Fruit fly (Drosophila melanogaster) whole organism, embryonic: Measurements from ENCODE around the gene RanGAP.

Experiments
- Ada2b ChIP-seq: fragments of 200-800 bp; sonication (Bioruptor generic); IDR thresholded peaks from 2 replicates; pipeline ENCODE4 v1.3.6; 2022; ENCODE audit warnings: missing biosample characterization, missing genetic modification characterization
- Atf-2 ChIP-seq: fragments of 200-800 bp; sonication (Bioruptor generic); optimal IDR thresholded peaks from 2 replicates; lab custom pipeline; 2016; ENCODE audit warnings: missing biosample characterization, missing genetic modification characterization
- CG10147 ChIP-seq: fragments of 200-800 bp; sonication (Bioruptor generic); optimal IDR thresholded peaks from 2 replicates; lab custom pipeline; 2019; ENCODE audit warnings: missing biosample characterization, mild to moderate bottlenecking, missing genetic modification characterization, moderate library complexity
- CG10274 ChIP-seq: fragments of 200-800 bp; sonication (Bioruptor generic); optimal IDR thresholded peaks from 3 replicates; lab custom pipeline; 2017; ENCODE audit warnings: missing biosample characterization, mild to moderate bottlenecking, missing genetic modification characterization
- CG11398 ChIP-seq: fragments of 200-800 bp; sonication (Bioruptor generic); optimal IDR thresholded peaks from 2 replicates; lab custom pipeline; 2016; ENCODE audit warnings: missing biosample characterization, missing genetic modification characterization
- CG11456 ChIP-seq: fragments of 200-800 bp; sonication (Bioruptor generic); IDR thresholded peaks from 3 replicates; pipeline ENCODE4 v1.3.6; 2022; ENCODE audit warnings: missing biosample characterization, missing genetic modification characterization
- CG11695 ChIP-seq: fragments of 200-800 bp; sonication (Bioruptor generic); IDR thresholded peaks from 3 replicates; pipeline ENCODE4 v1.3.6; 2022; ENCODE audit warnings: missing biosample characterization, missing genetic modification characterization
- CG11723 ChIP-seq: fragments of 200-800 bp; sonication (Bioruptor generic); optimal IDR thresholded peaks from 2 replicates; lab custom pipeline; 2017; ENCODE audit warnings: missing biosample characterization, mild to moderate bottlenecking, missing genetic modification characterization
- CG12155 ChIP-seq: fragments of 200-800 bp; sonication (Bioruptor generic); optimal IDR thresholded peaks from 3 replicates; lab custom pipeline; 2016; ENCODE audit warnings: missing biosample characterization, missing genetic modification characterization
- CG12659 ChIP-seq: fragments of 200-800 bp; sonication (Bioruptor generic); optimal IDR thresholded peaks from 3 replicates; lab custom pipeline; 2017; ENCODE audit warnings: mild to moderate bottlenecking, missing biosample characterization, missing genetic modification reagents, missing genetic modification characterization
- CG13624 ChIP-seq: fragments of 200-800 bp; sonication (Bioruptor generic); optimal IDR thresholded peaks from 2 replicates; lab custom pipeline; 2016; ENCODE audit warnings: missing biosample characterization, missing genetic modification characterization
- CG15269 ChIP-seq: fragments of 200-800 bp; sonication (Bioruptor generic); optimal IDR thresholded peaks from 2 replicates; lab custom pipeline; 2018; ENCODE audit warnings: missing biosample characterization, mild to moderate bottlenecking, missing genetic modification characterization, moderate library complexity
- CG15479 ChIP-seq: fragments of 200-800 bp; sonication (Bioruptor generic); optimal IDR thresholded peaks from 3 replicates; lab custom pipeline; 2019; ENCODE audit warnings: missing biosample characterization, mild to moderate bottlenecking, missing genetic modification characterization, moderate library complexity
- CG2199 ChIP-seq: fragments of 200-800 bp; sonication (Bioruptor generic); IDR thresholded peaks from 3 replicates; pipeline ENCODE4 v1.3.6; 2022; ENCODE audit warnings: missing biosample characterization, missing genetic modification characterization
- CG2678 ChIP-seq: fragments of 200-800 bp; sonication (Bioruptor generic); optimal IDR thresholded peaks from 3 replicates; lab custom pipeline; 2019; ENCODE audit warnings: missing biosample characterization, mild to moderate bottlenecking, missing genetic modification characterization, moderate library complexity
- CG2712 ChIP-seq: fragments of 200-800 bp; optimal IDR thresholded peaks from 3 replicates; lab custom pipeline; 2019; ENCODE audit warnings: missing biosample characterization, mild to moderate bottlenecking, missing genetic modification characterization, moderate library complexity
- CG2889 ChIP-seq: fragments of 200-800 bp; sonication (Bioruptor generic); IDR thresholded peaks from 3 replicates; pipeline ENCODE4 v1.3.6; 2022; ENCODE audit warnings: missing biosample characterization, missing genetic modification characterization
- CG4360 ChIP-seq: fragments of 200-800 bp; sonication (Bioruptor generic); IDR thresholded peaks from 2 replicates; pipeline ENCODE4 v1.3.6; 2022; ENCODE audit warnings: missing biosample characterization, missing genetic modification characterization
- CG4820 ChIP-seq: fragments of 200-800 bp; sonication (Bioruptor generic); optimal IDR thresholded peaks from 3 replicates; lab custom pipeline; 2016; ENCODE audit warnings: missing biosample characterization, missing genetic modification characterization
- CG7839 ChIP-seq: fragments of 200-800 bp; sonication (Bioruptor generic); optimal IDR thresholded peaks from 3 replicates; lab custom pipeline; 2018; ENCODE audit warnings: missing biosample characterization, mild to moderate bottlenecking, missing genetic modification characterization, moderate library complexity
- CG8290 ChIP-seq, 3 experiments: fragments of 200-800 bp; sonication (Bioruptor generic); optimal IDR thresholded peaks; 2 replicates each; lab custom pipeline; 2016 to 2019; ENCODE audit warnings: missing biosample characterization in 3 of 3, missing genetic modification characterization in 3 of 3, mild to moderate bottlenecking in 2 of 3, moderate library complexity in 1 of 3
- CG9817 ChIP-seq: fragments of 200-800 bp; sonication (Bioruptor generic); optimal IDR thresholded peaks from 2 replicates; lab custom pipeline; 2018; ENCODE audit warnings: missing biosample characterization, mild to moderate bottlenecking, missing genetic modification characterization, moderate library complexity
- CG9876 ChIP-seq: fragments of 200-800 bp; sonication (Bioruptor generic); optimal IDR thresholded peaks from 2 replicates; lab custom pipeline; 2016; ENCODE audit warnings: missing biosample characterization, missing genetic modification characterization
- CTCF ChIP-seq: fragments of 200-800 bp; sonication (Bioruptor generic); optimal IDR thresholded peaks from 2 replicates; lab custom pipeline; 2017; ENCODE audit warnings: missing biosample characterization, mild to moderate bottlenecking, missing genetic modification characterization, moderate library complexity
- Dbx ChIP-seq: fragments of 200-800 bp; sonication (Bioruptor generic); IDR thresholded peaks from 3 replicates; pipeline ENCODE4 v1.3.6; 2022; ENCODE audit warnings: missing biosample characterization, missing genetic modification characterization
- Dek ChIP-seq: fragments of 200-800 bp; sonication (Bioruptor generic); optimal IDR thresholded peaks from 3 replicates; lab custom pipeline; 2019; ENCODE audit warnings: missing biosample characterization, mild to moderate bottlenecking, missing genetic modification characterization, moderate library complexity
- HHEX ChIP-seq: fragments of 200-800 bp; sonication (Bioruptor generic); optimal IDR thresholded peaks from 3 replicates; lab custom pipeline; 2017; ENCODE audit warnings: missing biosample characterization, mild to moderate bottlenecking, missing genetic modification characterization, missing genetic modification reagents
- HLH54F ChIP-seq: fragments of 200-800 bp; sonication (Bioruptor generic); optimal IDR thresholded peaks from 3 replicates; lab custom pipeline; 2016; ENCODE audit warnings: missing biosample characterization, missing genetic modification characterization
- Hr51 ChIP-seq, 2 experiments: fragments of 200-800 bp; sonication (Bioruptor generic); optimal IDR thresholded peaks; 2 replicates in 1 of 2; 3 replicates in 1 of 2; lab custom pipeline; 2016 to 2018; ENCODE audit warnings: missing biosample characterization in 2 of 2, missing genetic modification characterization in 2 of 2, mild to moderate bottlenecking in 1 of 2, moderate library complexity in 1 of 2
- Lhr ChIP-seq: fragments of 200-800 bp; sonication (Bioruptor generic); optimal IDR thresholded peaks from 3 replicates; lab custom pipeline; 2017; ENCODE audit warnings: mild to moderate bottlenecking, missing biosample characterization, missing genetic modification reagents, missing genetic modification characterization
- Med ChIP-seq: fragments of 200-800 bp; sonication (Bioruptor generic); peaks from one replicate; lab custom pipeline; 2016; ENCODE audit warnings: missing biosample characterization, missing genetic modification characterization, mild to moderate bottlenecking, inconsistent platforms, moderate library complexity
- Pdp1 ChIP-seq, 2 experiments: fragments of 200-800 bp; sonication (Bioruptor generic); optimal IDR thresholded peaks; 3 replicates each; lab custom pipeline; 2016; ENCODE audit warnings: missing biosample characterization in 2 of 2, missing genetic modification characterization in 2 of 2, mild to moderate bottlenecking in 1 of 2, moderate library complexity in 1 of 2
- Poxn ChIP-seq: fragments of 200-800 bp; sonication (Bioruptor generic); IDR thresholded peaks from 2 replicates; pipeline ENCODE4 v1.3.6; 2022; ENCODE audit warnings: missing biosample characterization, missing genetic modification characterization
- Ravus ChIP-seq: fragments of 200-800 bp; sonication (Bioruptor generic); IDR thresholded peaks from 2 replicates; pipeline ENCODE4 v1.3.6; 2022; ENCODE audit warnings: missing biosample characterization, missing genetic modification characterization
- TFAM ChIP-seq: fragments of 200-800 bp; sonication (Bioruptor generic); optimal IDR thresholded peaks from 2 replicates; lab custom pipeline; 2017; ENCODE audit warnings: missing biosample characterization, missing genetic modification characterization, inconsistent platforms
- al ChIP-seq: fragments of 200-800 bp; sonication (Bioruptor generic); IDR thresholded peaks from 2 replicates; pipeline ENCODE4 v1.3.6; 2022; ENCODE audit warnings: missing biosample characterization, missing genetic modification characterization
- bbx ChIP-seq: fragments of 200-800 bp; sonication (Bioruptor generic); IDR thresholded peaks from 2 replicates; pipeline ENCODE4 v1.3.6; 2022; ENCODE audit warnings: missing biosample characterization, missing genetic modification characterization; ENCODE audit not compliant: partially characterized antibody
- dysf ChIP-seq: fragments of 200-800 bp; sonication (Bioruptor generic); IDR thresholded peaks from 3 replicates; pipeline ENCODE4 v1.3.6; 2022; ENCODE audit warnings: missing biosample characterization, missing genetic modification characterization
- ems ChIP-seq: fragments of 200-800 bp; sonication (Bioruptor generic); optimal IDR thresholded peaks from 3 replicates; lab custom pipeline; 2016; ENCODE audit warnings: missing biosample characterization, missing genetic modification characterization
- gem ChIP-seq: fragments of 200-800 bp; sonication (Bioruptor generic); optimal IDR thresholded peaks from 2 replicates; lab custom pipeline; 2019; ENCODE audit warnings: missing biosample characterization, mild to moderate bottlenecking, missing genetic modification characterization, moderate library complexity
- hth ChIP-seq: fragments of >200 bp; optimal IDR thresholded peaks from 2 replicates; lab custom pipeline; 2017; ENCODE audit warnings: inconsistent platforms
- lab ChIP-seq: fragments of 200-800 bp; sonication (Bioruptor generic); optimal IDR thresholded peaks from 3 replicates; lab custom pipeline; 2017; ENCODE audit warnings: missing biosample characterization, missing genetic modification characterization, mild to moderate bottlenecking, moderate library complexity, missing genetic modification reagents
- nau ChIP-seq: fragments of 200-800 bp; sonication (Bioruptor generic); optimal IDR thresholded peaks from 3 replicates; lab custom pipeline; 2017; ENCODE audit warnings: missing biosample characterization, mild to moderate bottlenecking, missing genetic modification characterization, missing genetic modification reagents
- run ChIP-seq: fragments of 200-800 bp; sonication (Bioruptor generic); optimal IDR thresholded peaks from 3 replicates; lab custom pipeline; 2018; ENCODE audit warnings: missing biosample characterization, mild to moderate bottlenecking, missing genetic modification characterization
- sens ChIP-seq: fragments of 200-800 bp; sonication (Bioruptor generic); peaks from one replicate; lab custom pipeline; 2016; ENCODE audit warnings: missing biosample characterization, missing genetic modification characterization
- sr ChIP-seq: fragments of 200-800 bp; sonication (Bioruptor generic); IDR thresholded peaks from 3 replicates; pipeline ENCODE4 v1.3.6; 2022; ENCODE audit warnings: missing biosample characterization, missing genetic modification characterization
- stwl ChIP-seq: fragments of 200-800 bp; sonication (Bioruptor generic); optimal IDR thresholded peaks from 3 replicates; lab custom pipeline; 2018; ENCODE audit warnings: missing biosample characterization, mild to moderate bottlenecking, missing genetic modification characterization, moderate library complexity
- unc-4 ChIP-seq: fragments of 200-800 bp; sonication (Bioruptor generic); IDR thresholded peaks from 2 replicates; pipeline ENCODE4 v1.3.6; 2022; ENCODE audit warnings: missing biosample characterization, missing genetic modification characterization; ENCODE audit not compliant: partially characterized antibody
- z ChIP-seq: fragments of 200-800 bp; sonication (Bioruptor generic); IDR thresholded peaks from 3 replicates; pipeline ENCODE4 v1.3.6; 2022; ENCODE audit warnings: missing biosample characterization, missing genetic modification characterization
- zfh2 ChIP-seq: fragments of 200-800 bp; sonication (Bioruptor generic); optimal IDR thresholded peaks from 2 replicates; lab custom pipeline; 2016; ENCODE audit warnings: missing biosample characterization, missing genetic modification characterization

The RanGAP gene

dm6 chr2L:19415133-19415532 is 26.6 kb upstream of the RanGAP start:
- TF ChIP-seq sens (GFP tag; lab: Kevin White, UChicago) (peak; percentile 53), CG7839 (tag; lab: Kevin White, UChicago) (no peak), CG9876 (GFP tag; lab: Kevin White, UChicago) (no peak), CTCF (GFP tag; lab: Kevin White, UChicago) (peak; percentile 91), Pdp1 (GFP tag; optimal IDR thresholded peaks at IDR 0.05; lab: Kevin White, UChicago) (peak in 1 of 2 experiments; percentile 53), HHEX (GFP tag; lab: Kevin White, UChicago) (no peak), CG11398 (no peak), Ravus (no peak), CG13624 (no peak), z (GFP tag; lab: Robert Waterston, UW) (peak; percentile 94), sr (GFP tag; lab: Robert Waterston, UW) (peak; percentile 62; the same call in 2 of the 3 replicates), stwl (peak; percentile 19), TFAM (GFP tag; lab: Kevin White, UChicago) (no peak), CG10274 (GFP tag; lab: Kevin White, UChicago) (no peak), CG15479 (GFP tag; lab: Kevin White, UChicago) (no peak), CG2199 (GFP tag; lab: Robert Waterston, UW) (0 out of 3 replicates have a peak, but pooled peaks have one; percentile 18), Poxn (GFP tag; lab: Robert Waterston, UW) (no peak), al (no peak), CG4360 (GFP tag; lab: Robert Waterston, UW) (peak; percentile 89), CG11723 (GFP tag; lab: Kevin White, UChicago) (no peak), ems (GFP tag; lab: Kevin White, UChicago) (no peak), CG2712 (tag; lab: Kevin White, UChicago) (no peak), Med (GFP tag; lab: Kevin White, UChicago) (peak; percentile 44)

DNA sequence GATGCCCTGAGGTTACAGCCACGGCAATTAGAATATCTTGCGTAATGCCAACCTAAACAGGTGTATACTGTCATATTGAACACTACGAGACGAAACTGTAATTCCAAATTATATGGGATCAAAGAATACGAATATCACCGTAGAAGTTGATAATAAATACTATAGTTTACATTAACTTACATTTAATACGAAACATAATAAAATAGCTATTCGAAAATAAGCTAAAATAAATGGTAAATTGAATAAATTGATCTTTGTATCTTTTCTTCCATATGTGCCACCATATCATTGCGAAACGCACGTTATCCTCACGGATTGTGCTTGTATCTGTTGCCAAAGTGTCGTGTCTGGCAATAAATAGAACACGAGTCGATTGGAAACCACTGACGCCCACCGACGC is 25.9 kb upstream of the RanGAP start:
- TF ChIP-seq nau (GFP tag; lab: Kevin White, UChicago) (no peak), hth (lab: Kevin White, UChicago) (no peak), Ada2b (GFP tag; lab: Robert Waterston, UW) (0 out of 2 replicates have a peak, but pooled peaks have one; percentile 7), CG12659 (peak; percentile 35), gem (tag; lab: Kevin White, UChicago) (peak; percentile 24), CG10147 (GFP tag; lab: Kevin White, UChicago) (peak; percentile 15), zfh2 (GFP tag; lab: Kevin White, UChicago) (peak; percentile 16), CG2889 (no peak), CG4820 (GFP tag; lab: Kevin White, UChicago) (no peak), Dek (tag; lab: Kevin White, UChicago) (no peak), CG12155 (no peak), bbx (no peak), Lhr (GFP tag; lab: Kevin White, UChicago) (no peak), CG11695 (GFP tag; lab: Robert Waterston, UW) (peak; percentile 77), CG11456 (GFP tag; lab: Robert Waterston, UW) (0 out of 3 replicates have a peak, but pooled peaks have one; percentile 41), unc-4 (GFP tag; lab: Robert Waterston, UW) (no peak), CG2678 (tag; lab: Kevin White, UChicago) (peak; percentile 40), al (peak; percentile 63; the same call in 1 of the 2 replicates), Dbx (0 out of 3 replicates have a peak, but pooled peaks have one; percentile 20), Atf-2 (GFP tag; lab: Kevin White, UChicago) (no peak), Hr51 (GFP tag; optimal IDR thresholded peaks at IDR 0.05; lab: Kevin White, UChicago) (peak in 1 of 2 experiments; percentile 21), Med (GFP tag; lab: Kevin White, UChicago) (peak; percentile 45), run (tag; lab: Kevin White, UChicago) (no peak), CG8290 (GFP tag; optimal IDR thresholded peaks at IDR 0.05; lab: Kevin White, UChicago) (no peak), CG8290 (tag; optimal IDR thresholded peaks at IDR 0.05; lab: Kevin White, UChicago) (peak in 1 of 2 experiments; percentile 17), CG15269 (tag; lab: Kevin White, UChicago) (peak; percentile 66), lab (peak; percentile 31), CG9817 (tag; lab: Kevin White, UChicago) (peak; percentile 47), dysf (GFP tag; lab: Robert Waterston, UW) (peak; percentile 67; the same call in 2 of the 3 replicates), HLH54F (GFP tag; lab: Kevin White, UChicago) (peak; percentile 8)
